Worm (Caenorhabditis elegans): ENCODE results near the gene F45E1.2.

Gene F45E1.2

ce11 chrX:7976400-7976799 is 27.1 kb upstream of the F45E1.2 start, which contains the start of gene F45E1.5:
Gene F45E1.5 (plus strand): TSS chrX:7976700.
- no peak for TF ChIP-seq B0310.2 (tag; optimal IDR thresholded peaks at IDR 0.05)
- no peak for TF ChIP-seq ceh-36 (tag; optimal IDR thresholded peaks at IDR 0.05)
- TF ChIP-seq tbx-11 (GFP tag; IDR thresholded peaks at IDR 0.05), result no peak
- no peak for TF ChIP-seq tra-4 (tag; optimal IDR thresholded peaks at IDR 0.05)
- TF ChIP-seq ceh-13 (GFP tag; optimal IDR thresholded peaks at IDR 0.05), result no peak
- no peak for TF ChIP-seq hnd-1 (tag; optimal IDR thresholded peaks at IDR 0.05)
- TF ChIP-seq hmbx-1 (tag; optimal IDR thresholded peaks at IDR 0.05), result no peak
- no peak for TF ChIP-seq pes-1 (GFP tag; IDR thresholded peaks at IDR 0.05)
- TF ChIP-seq tbx-37 (GFP tag; conservative IDR thresholded peaks at IDR 0.05), result no peak
- TF ChIP-seq aly-1 (tag; optimal IDR thresholded peaks at IDR 0.05), result no peak
- TF ChIP-seq scrt-1 (GFP tag; IDR thresholded peaks at IDR 0.05), result no peak
- TF ChIP-seq ets-7 (tag; optimal IDR thresholded peaks at IDR 0.05), result no peak
- no peak for TF ChIP-seq hmg-4 (GFP tag; optimal IDR thresholded peaks at IDR 0.05)

DNA sequence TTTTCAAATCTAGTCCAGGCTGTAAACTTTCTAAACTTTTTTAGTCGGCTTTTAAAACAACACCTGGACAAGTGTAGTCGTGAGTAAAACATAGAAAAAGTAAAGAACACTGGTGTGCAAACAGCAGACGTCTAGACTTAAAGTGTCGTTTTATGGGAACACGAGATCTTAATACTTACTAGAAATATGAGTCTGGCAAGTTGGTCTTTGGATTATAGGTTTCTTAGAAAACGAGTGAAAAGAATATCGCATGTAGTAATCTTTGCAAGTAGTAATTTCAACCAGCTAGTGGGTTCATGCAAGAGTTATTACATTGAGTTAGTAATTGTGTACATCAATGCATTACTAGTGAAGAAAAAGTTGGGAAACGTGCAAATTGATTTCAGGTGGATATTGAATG is 26.1 kb upstream of the F45E1.2 start:
- no peak for TF ChIP-seq hnd-1 (tag; optimal IDR thresholded peaks at IDR 0.05)
- no peak for TF ChIP-seq F13C5.2 (tag; optimal IDR thresholded peaks at IDR 0.05)
- TF ChIP-seq ceh-36 (tag; optimal IDR thresholded peaks at IDR 0.05), result no peak
- no peak for TF ChIP-seq aly-1 (tag; optimal IDR thresholded peaks at IDR 0.05)
- no peak for TF ChIP-seq scrt-1 (GFP tag; IDR thresholded peaks at IDR 0.05)
- TF ChIP-seq tbx-37 (GFP tag; conservative IDR thresholded peaks at IDR 0.05), result no peak
- TF ChIP-seq hmg-4 (GFP tag; optimal IDR thresholded peaks at IDR 0.05), result no peak
- TF ChIP-seq ceh-13 (GFP tag; optimal IDR thresholded peaks at IDR 0.05), result no peak
- TF ChIP-seq ama-1 (optimal IDR thresholded peaks at IDR 0.05), result no peak
- TF ChIP-seq hmbx-1 (tag; optimal IDR thresholded peaks at IDR 0.05), result no peak
- no peak for TF ChIP-seq sea-1 (GFP tag; conservative IDR thresholded peaks at IDR 0.05)
- TF ChIP-seq flt-1 (GFP tag; IDR thresholded peaks at IDR 0.05), result no peak
- TF ChIP-seq pes-1 (GFP tag; IDR thresholded peaks at IDR 0.05), result no peak
- no peak for TF ChIP-seq tra-4 (tag; optimal IDR thresholded peaks at IDR 0.05)
- TF ChIP-seq B0310.2 (tag; optimal IDR thresholded peaks at IDR 0.05), result no peak

DNA sequence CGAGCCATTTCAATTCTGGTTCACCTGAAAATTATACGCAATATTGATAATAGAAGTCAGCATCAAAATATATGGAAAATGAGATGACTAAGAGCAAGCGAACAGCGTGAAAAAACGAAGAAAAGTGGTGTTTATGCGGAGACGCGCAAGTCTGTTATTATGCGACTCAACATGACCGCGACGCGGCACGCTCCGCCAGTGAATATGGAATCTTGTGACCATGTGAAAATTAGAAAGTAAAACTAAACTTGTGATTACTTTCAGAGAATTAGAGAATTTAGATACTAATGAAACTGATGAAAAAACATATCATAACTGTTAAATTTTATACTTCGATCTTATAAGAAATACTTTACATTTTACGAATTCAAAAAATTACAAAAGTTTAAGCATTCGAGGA is 21.5 kb upstream of the F45E1.2 start, which contains the start of gene his-71:
TSS of gene his-71 (minus strand) at position 24 of the 400 bp plus-strand sequence.
- TF ChIP-seq scrt-1 (GFP tag; IDR thresholded peaks at IDR 0.05) (no peak), ceh-13 (GFP tag; optimal IDR thresholded peaks at IDR 0.05) (no peak), hmg-4 (GFP tag; optimal IDR thresholded peaks at IDR 0.05) (no peak)

DNA sequence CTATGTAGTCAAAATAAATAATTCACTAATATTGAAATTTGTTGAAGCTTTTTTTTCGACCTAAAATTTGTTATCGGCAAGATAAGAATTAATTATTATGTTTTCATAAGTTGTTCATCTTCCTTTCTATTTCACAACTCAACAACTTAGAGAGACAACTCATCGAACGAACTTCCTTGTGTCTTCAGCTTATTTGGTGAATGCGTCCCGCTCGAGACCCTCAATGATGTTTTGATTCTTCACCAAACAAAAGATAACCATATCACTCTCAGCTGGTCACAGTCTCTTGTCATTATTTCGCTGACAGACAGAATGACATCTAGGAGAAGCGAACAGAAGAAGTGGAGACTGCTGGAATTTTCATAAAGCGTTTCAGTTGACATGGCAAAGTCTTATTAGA is 18.8 kb upstream of the F45E1.2 start:
- TF ChIP-seq ama-1 (optimal IDR thresholded peaks at IDR 0.05) (no peak), ceh-36 (tag; optimal IDR thresholded peaks at IDR 0.05) (no peak), ets-7 (tag; optimal IDR thresholded peaks at IDR 0.05) (no peak), B0310.2 (tag; optimal IDR thresholded peaks at IDR 0.05) (no peak), hmg-4 (GFP tag; optimal IDR thresholded peaks at IDR 0.05) (no peak), aly-1 (tag; optimal IDR thresholded peaks at IDR 0.05) (no peak), hmbx-1 (tag; optimal IDR thresholded peaks at IDR 0.05) (no peak), flt-1 (GFP tag; IDR thresholded peaks at IDR 0.05) (no peak), tra-4 (tag; optimal IDR thresholded peaks at IDR 0.05) (no peak), tbx-37 (GFP tag; conservative IDR thresholded peaks at IDR 0.05) (no peak), F13C5.2 (tag; optimal IDR thresholded peaks at IDR 0.05) (no peak), sea-1 (GFP tag; conservative IDR thresholded peaks at IDR 0.05) (no peak)

DNA sequence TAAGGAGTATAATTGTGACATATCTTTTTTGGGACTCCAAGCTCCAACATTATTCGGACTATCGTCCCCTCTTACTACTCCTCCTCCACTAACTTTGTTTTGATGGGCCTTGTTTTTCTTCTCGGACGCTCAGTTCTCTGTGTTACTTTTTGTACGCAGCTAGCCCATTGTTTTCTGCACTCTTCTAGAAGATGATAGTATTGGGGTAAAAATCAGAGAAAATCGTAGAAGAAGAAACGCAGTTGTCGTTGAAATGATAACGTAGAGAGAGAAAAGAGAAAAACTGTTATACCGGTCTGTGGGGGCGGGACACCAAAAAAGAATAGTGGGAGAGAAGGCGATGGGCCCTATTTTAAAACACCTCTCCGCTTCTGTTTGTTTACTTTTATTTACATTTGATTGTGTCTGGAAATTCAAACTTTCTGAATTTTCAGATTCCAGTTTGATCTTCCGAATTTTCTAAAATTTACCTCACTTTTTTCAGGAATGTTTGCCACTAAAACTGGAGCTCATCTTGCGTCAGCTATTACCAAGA is 18.0 kb upstream of the F45E1.2 start, which contains the start of gene F45E1.4:
TSS of gene F45E1.4 (plus strand) at position 485 of the 535 bp plus-strand sequence.
- no peak for TF ChIP-seq hmg-4 (GFP tag; optimal IDR thresholded peaks at IDR 0.05)
- TF ChIP-seq B0310.2 (tag; optimal IDR thresholded peaks at IDR 0.05), result no peak
- no peak for TF ChIP-seq ceh-13 (GFP tag; optimal IDR thresholded peaks at IDR 0.05)
- TF ChIP-seq tbx-11 (GFP tag; IDR thresholded peaks at IDR 0.05), result no peak
- no peak for TF ChIP-seq flt-1 (GFP tag; IDR thresholded peaks at IDR 0.05)
- no peak for TF ChIP-seq pes-1 (GFP tag; IDR thresholded peaks at IDR 0.05)
- TF ChIP-seq aly-1 (tag; optimal IDR thresholded peaks at IDR 0.05), result no peak
- no peak for TF ChIP-seq hnd-1 (tag; optimal IDR thresholded peaks at IDR 0.05)

ce11 chrX:7986892-7987291 is 16.6 kb upstream of the F45E1.2 start:
- TF ChIP-seq hnd-1 (tag; optimal IDR thresholded peaks at IDR 0.05) (no peak), flt-1 (GFP tag; IDR thresholded peaks at IDR 0.05) (no peak), ama-1 (optimal IDR thresholded peaks at IDR 0.05) (no peak), hmbx-1 (tag; optimal IDR thresholded peaks at IDR 0.05) (no peak), B0310.2 (tag; optimal IDR thresholded peaks at IDR 0.05) (no peak), aly-1 (tag; optimal IDR thresholded peaks at IDR 0.05) (no peak), tbx-11 (GFP tag; IDR thresholded peaks at IDR 0.05) (no peak), pes-1 (GFP tag; IDR thresholded peaks at IDR 0.05) (no peak), hmg-4 (GFP tag; optimal IDR thresholded peaks at IDR 0.05) (no peak), tbx-37 (GFP tag; conservative IDR thresholded peaks at IDR 0.05) (no peak), ceh-13 (GFP tag; optimal IDR thresholded peaks at IDR 0.05) (no peak), sea-1 (GFP tag; conservative IDR thresholded peaks at IDR 0.05) (no peak), ets-7 (tag; optimal IDR thresholded peaks at IDR 0.05) (no peak), F13C5.2 (tag; optimal IDR thresholded peaks at IDR 0.05) (no peak), ceh-36 (tag; optimal IDR thresholded peaks at IDR 0.05) (no peak), scrt-1 (GFP tag; IDR thresholded peaks at IDR 0.05) (no peak), tra-4 (tag; optimal IDR thresholded peaks at IDR 0.05) (no peak)

DNA sequence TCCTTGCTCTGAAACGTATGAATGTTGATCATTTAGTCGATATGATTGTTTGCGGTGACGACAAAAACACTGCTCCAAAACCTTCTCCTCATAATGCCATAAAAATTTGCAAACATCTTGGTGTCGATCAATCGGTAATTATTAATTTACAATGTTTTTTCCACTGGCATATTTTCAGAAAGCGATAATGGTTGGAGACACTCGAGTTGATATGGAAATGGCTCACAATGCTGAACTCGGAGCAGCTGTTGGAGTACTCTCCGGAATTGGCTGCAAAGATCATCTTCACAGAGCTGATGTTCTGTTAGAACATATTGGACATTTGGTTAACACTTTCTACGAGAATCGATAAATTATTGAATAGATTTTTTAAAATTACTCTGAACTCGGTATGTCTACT is 15.1 kb upstream of the F45E1.2 start:
- TF ChIP-seq hmbx-1 (tag; optimal IDR thresholded peaks at IDR 0.05) (no peak), ceh-36 (tag; optimal IDR thresholded peaks at IDR 0.05) (no peak), ama-1 (optimal IDR thresholded peaks at IDR 0.05) (no peak), tbx-37 (GFP tag; conservative IDR thresholded peaks at IDR 0.05) (no peak), tbx-11 (GFP tag; IDR thresholded peaks at IDR 0.05) (no peak), aly-1 (tag; optimal IDR thresholded peaks at IDR 0.05) (no peak), flt-1 (GFP tag; IDR thresholded peaks at IDR 0.05) (no peak), F13C5.2 (tag; optimal IDR thresholded peaks at IDR 0.05) (no peak), pes-1 (GFP tag; IDR thresholded peaks at IDR 0.05) (no peak), tra-4 (tag; optimal IDR thresholded peaks at IDR 0.05) (no peak)
